Fruit fly (Drosophila melanogaster): ENCODE data around the gene hng2.

Gene hng2

dm6 chr3R:8844955-8845354, 38.8 kb downstream of the hng2 start:
- TF ChIP-seq sage (GFP tag; optimal IDR thresholded peaks at IDR 0.05) (peak; percentile 40), foxo (GFP tag; optimal IDR thresholded peaks at IDR 0.05) (no peak), br (GFP tag; optimal IDR thresholded peaks at IDR 0.05) (no peak), Hr83 (GFP tag; optimal IDR thresholded peaks at IDR 0.05; ENCODE audit: poor library complexity, severe bottlenecking) (no peak), CrebA (GFP tag; optimal IDR thresholded peaks at IDR 0.05; ENCODE audit: borderline replicate concordance) (no peak), lola (GFP tag; optimal IDR thresholded peaks at IDR 0.05) (no peak), Myc (optimal IDR thresholded peaks at IDR 0.05) (no peak), jim (GFP tag; optimal IDR thresholded peaks at IDR 0.05) (no peak), Hnf4 (GFP tag; optimal IDR thresholded peaks at IDR 0.05) (peak; percentile 13), dmrt93B (GFP tag; optimal IDR thresholded peaks at IDR 0.05) (no peak), CG9705 (GFP tag; optimal IDR thresholded peaks at IDR 0.05) (no peak), sv (GFP tag; optimal IDR thresholded peaks at IDR 0.05) (no peak), Mio (GFP tag; optimal IDR thresholded peaks at IDR 0.05) (no peak), pan (optimal IDR thresholded peaks at IDR 0.05) (no peak), Rel (GFP tag; optimal IDR thresholded peaks at IDR 0.05) (no peak), Rel (tag; optimal IDR thresholded peaks at IDR 0.05) (no peak), tai (GFP tag; optimal IDR thresholded peaks at IDR 0.05) (peak; percentile 27), CG32264 (GFP tag; optimal IDR thresholded peaks at IDR 0.05) (peak; percentile 8), Jra (GFP tag; optimal IDR thresholded peaks at IDR 0.05) (no peak), N (GFP tag; optimal IDR thresholded peaks at IDR 0.05) (no peak), OdsH (GFP tag; optimal IDR thresholded peaks at IDR 0.05) (no peak), Hr78 (GFP tag; optimal IDR thresholded peaks at IDR 0.05) (no peak), Dif (GFP tag; optimal IDR thresholded peaks at IDR 0.05; ENCODE audit: partially characterized antibody) (no peak), Abd-B (GFP tag; optimal IDR thresholded peaks at IDR 0.05) (no peak), psq (GFP tag; optimal IDR thresholded peaks at IDR 0.05) (no peak), Dfd (GFP tag; optimal IDR thresholded peaks at IDR 0.05) (no peak), ey (GFP tag; optimal IDR thresholded peaks at IDR 0.05) (no peak), usp (GFP tag; optimal IDR thresholded peaks at IDR 0.05) (no peak), fru (GFP tag; optimal IDR thresholded peaks at IDR 0.05) (no peak), woc (GFP tag; optimal IDR thresholded peaks at IDR 0.05) (no peak), brk (GFP tag; optimal IDR thresholded peaks at IDR 0.05) (no peak)

- peak; percentile 55 for TF ChIP-seq sage (GFP tag; optimal IDR thresholded peaks at IDR 0.05)
- TF ChIP-seq woc (GFP tag; optimal IDR thresholded peaks at IDR 0.05): no peak
- no peak for TF ChIP-seq usp (GFP tag; optimal IDR thresholded peaks at IDR 0.05)
- TF ChIP-seq Dfd (GFP tag; optimal IDR thresholded peaks at IDR 0.05): no peak
- peak; percentile 90 for TF ChIP-seq Hr83 (GFP tag; optimal IDR thresholded peaks at IDR 0.05; ENCODE audit: poor library complexity, severe bottlenecking)
- no peak for TF ChIP-seq dl (GFP tag; optimal IDR thresholded peaks at IDR 0.05; ENCODE audit: insufficient read depth in 1 of 2, partially characterized antibody in 2 of 2)
- peak; percentile 62 for TF ChIP-seq h (GFP tag; optimal IDR thresholded peaks at IDR 0.05)
- no peak for TF ChIP-seq dsf (GFP tag; optimal IDR thresholded peaks at IDR 0.05; ENCODE audit: borderline replicate concordance)
- TF ChIP-seq sv (GFP tag; optimal IDR thresholded peaks at IDR 0.05): peak; percentile 35
- TF ChIP-seq CG9705 (GFP tag; optimal IDR thresholded peaks at IDR 0.05): no peak
- peak; percentile 20 for TF ChIP-seq fru (GFP tag; optimal IDR thresholded peaks at IDR 0.05)
- TF ChIP-seq pan (optimal IDR thresholded peaks at IDR 0.05): no peak
- TF ChIP-seq Vsx2 (GFP tag; optimal IDR thresholded peaks at IDR 0.05; ENCODE audit: partially characterized antibody): peak; percentile 50
- TF ChIP-seq GATAd (GFP tag; optimal IDR thresholded peaks at IDR 0.05): no peak
- no peak for TF ChIP-seq brk (GFP tag; optimal IDR thresholded peaks at IDR 0.05)
- TF ChIP-seq N (GFP tag; optimal IDR thresholded peaks at IDR 0.05): no peak
- no peak for TF ChIP-seq Abd-B (GFP tag; optimal IDR thresholded peaks at IDR 0.05)
- no peak for TF ChIP-seq Myc (optimal IDR thresholded peaks at IDR 0.05)
- TF ChIP-seq dmrt93B (GFP tag; optimal IDR thresholded peaks at IDR 0.05): no peak
- peak; percentile 81 for TF ChIP-seq CrebA (GFP tag; optimal IDR thresholded peaks at IDR 0.05; ENCODE audit: borderline replicate concordance)
- TF ChIP-seq foxo (GFP tag; optimal IDR thresholded peaks at IDR 0.05): peak in 1 of 2 experiments; percentile 40
- no peak for TF ChIP-seq ey (GFP tag; optimal IDR thresholded peaks at IDR 0.05)
- peak; percentile 42 for TF ChIP-seq Sp1 (GFP tag; optimal IDR thresholded peaks at IDR 0.05)
- TF ChIP-seq Hnf4 (GFP tag; optimal IDR thresholded peaks at IDR 0.05): peak; percentile 35
- no peak for TF ChIP-seq lola (GFP tag; optimal IDR thresholded peaks at IDR 0.05)
- peak; percentile 94 for TF ChIP-seq psq (GFP tag; optimal IDR thresholded peaks at IDR 0.05)
- TF ChIP-seq Mio (GFP tag; optimal IDR thresholded peaks at IDR 0.05): no peak
- peak; percentile 24 for TF ChIP-seq Jra (GFP tag; optimal IDR thresholded peaks at IDR 0.05)
- peak; percentile 41 for TF ChIP-seq OdsH (GFP tag; optimal IDR thresholded peaks at IDR 0.05)
- no peak for TF ChIP-seq Hr78 (GFP tag; optimal IDR thresholded peaks at IDR 0.05)
- TF ChIP-seq Rel (GFP tag; optimal IDR thresholded peaks at IDR 0.05): peak; percentile 28
- peak; percentile 21 for TF ChIP-seq Rel (tag; optimal IDR thresholded peaks at IDR 0.05)
- TF ChIP-seq HLH106 (tag; optimal IDR thresholded peaks at IDR 0.05): no peak
- TF ChIP-seq br (GFP tag; optimal IDR thresholded peaks at IDR 0.05): peak; percentile 52
- peak; percentile 53 for TF ChIP-seq rgr (GFP tag; optimal IDR thresholded peaks at IDR 0.05)
- TF ChIP-seq CG32264 (GFP tag; optimal IDR thresholded peaks at IDR 0.05): peak; percentile 27
- peak; percentile 11 for TF ChIP-seq jim (GFP tag; optimal IDR thresholded peaks at IDR 0.05)
- peak; percentile 20 for TF ChIP-seq tai (GFP tag; optimal IDR thresholded peaks at IDR 0.05)
- TF ChIP-seq Dif (GFP tag; optimal IDR thresholded peaks at IDR 0.05; ENCODE audit: partially characterized antibody): peak; percentile 53
These were observed 40.1 kb downstream of the hng2 start for dm6 chr3R:8846154-8846648.
